Worm (Caenorhabditis elegans) whole organism, dauer: ENCODE measurements around the gene K10D2.8.

Experiments used
- unc-62 ChIP-seq: sonication (generic microtip); optimal IDR thresholded peaks from 2 replicates; lab custom pipeline; 2017; ENCODE audit warnings: missing biosample characterization, missing genetic modification reagents, missing genetic modification characterization

The K10D2.8 gene

DNA sequence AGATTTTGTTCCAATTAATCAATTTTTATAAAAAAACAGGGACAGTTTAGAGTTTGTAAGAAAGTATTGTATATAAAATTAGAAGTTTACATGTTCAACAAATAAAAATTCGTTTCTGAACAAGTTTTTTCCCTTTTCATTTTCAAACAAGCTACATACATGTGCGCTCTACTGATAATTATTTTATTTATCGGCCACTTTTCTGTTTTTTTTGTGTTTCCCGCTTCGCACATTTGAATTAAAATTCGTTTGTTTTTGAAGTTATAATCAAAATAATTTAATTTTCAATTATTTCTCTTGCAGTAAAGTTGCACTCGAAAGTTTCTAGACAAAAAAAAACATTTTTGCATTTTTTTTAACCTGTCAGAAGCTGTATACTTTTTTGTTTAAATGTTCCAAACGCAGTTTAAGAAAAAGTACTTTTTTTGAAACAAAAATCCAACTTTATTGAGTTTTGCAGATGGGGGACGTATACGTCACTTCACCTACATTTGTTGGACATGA is 2.2 kb downstream of the K10D2.8 start, which contains the start of gene hira-1:
Gene hira-1, plus strand, starts transcription at position 454 of the 504 bp plus-strand sequence.
- no peak for TF ChIP-seq unc-62

DNA sequence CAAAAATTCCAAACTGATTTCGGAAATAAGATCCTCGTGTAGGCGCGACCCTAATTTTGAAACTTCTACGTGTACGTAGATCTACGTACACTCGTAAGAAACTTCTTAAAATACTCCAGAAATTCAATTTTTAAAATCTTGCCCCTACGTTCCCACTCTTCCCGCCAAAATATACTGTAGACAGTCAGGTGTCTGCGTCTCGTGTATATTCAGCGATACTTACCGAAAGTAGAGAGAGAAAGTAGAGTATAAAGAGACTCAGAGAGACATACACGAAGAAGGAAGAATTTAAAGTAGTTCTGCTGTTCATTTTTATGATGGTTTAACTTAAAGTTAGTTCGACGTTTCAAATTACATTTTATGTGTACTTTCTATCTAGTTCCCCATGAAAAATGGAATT is 4.7 kb downstream of the K10D2.8 start:
- no peak for TF ChIP-seq unc-62

DNA sequence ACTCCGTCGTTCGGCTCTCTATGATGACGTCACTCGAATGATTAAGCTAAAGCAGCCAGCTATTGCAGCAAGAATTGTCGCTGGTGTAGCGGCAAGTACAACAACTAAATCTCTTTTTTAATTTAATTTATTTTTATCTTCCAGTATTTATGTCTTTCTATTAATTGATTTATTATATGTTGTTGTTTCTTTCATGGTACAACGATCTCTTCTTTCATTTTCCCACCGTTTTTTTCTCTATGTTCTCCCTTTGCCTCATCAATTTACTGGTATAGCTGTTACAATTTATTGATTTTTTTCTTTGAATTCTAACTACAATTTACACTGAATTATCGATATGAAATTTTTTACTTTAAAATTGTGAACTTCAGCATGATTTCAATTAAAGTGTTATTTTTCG is 7.2 kb downstream of the K10D2.8 start, which contains the start of gene moc-6:
Gene moc-6, plus strand, starts transcription at position 301 of the 400 bp plus-strand sequence.
- TF ChIP-seq unc-62 = no peak

DNA sequence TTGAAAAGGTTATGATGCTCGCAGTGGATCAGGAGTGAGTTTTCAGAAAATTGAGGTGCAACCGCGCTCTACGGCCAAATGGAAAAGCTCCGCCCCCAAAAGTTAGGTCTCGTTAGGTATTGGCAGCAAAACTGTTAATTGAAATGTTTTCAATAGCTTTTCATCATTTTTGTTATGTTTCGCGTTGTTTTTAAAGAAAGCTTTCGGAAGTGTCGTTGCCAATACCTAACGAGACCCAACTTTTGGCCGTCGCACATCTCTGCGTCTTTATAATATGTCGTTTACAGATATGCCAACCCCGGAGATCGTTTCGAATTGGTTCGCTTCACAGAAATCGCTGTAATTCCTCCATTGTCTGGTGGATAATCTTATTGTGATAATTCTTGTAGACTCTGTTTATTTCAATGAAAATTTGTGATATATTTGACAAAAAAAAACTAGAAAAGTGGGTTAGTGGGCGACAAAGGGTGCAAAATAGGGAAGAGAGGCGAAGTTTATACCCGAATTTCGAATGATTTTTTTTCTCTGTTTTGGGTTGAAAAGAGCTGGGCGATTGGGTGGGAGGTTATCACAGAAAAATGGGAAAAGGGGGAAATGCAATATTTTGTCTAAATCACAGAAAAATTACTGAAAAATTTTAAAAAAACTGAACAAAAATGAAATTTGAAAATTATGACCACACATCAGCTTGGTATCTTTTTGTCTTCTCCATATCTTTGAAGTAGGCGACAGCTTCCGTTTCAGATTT is 7.9 kb downstream of the K10D2.8 start:
- no peak for TF ChIP-seq unc-62

DNA sequence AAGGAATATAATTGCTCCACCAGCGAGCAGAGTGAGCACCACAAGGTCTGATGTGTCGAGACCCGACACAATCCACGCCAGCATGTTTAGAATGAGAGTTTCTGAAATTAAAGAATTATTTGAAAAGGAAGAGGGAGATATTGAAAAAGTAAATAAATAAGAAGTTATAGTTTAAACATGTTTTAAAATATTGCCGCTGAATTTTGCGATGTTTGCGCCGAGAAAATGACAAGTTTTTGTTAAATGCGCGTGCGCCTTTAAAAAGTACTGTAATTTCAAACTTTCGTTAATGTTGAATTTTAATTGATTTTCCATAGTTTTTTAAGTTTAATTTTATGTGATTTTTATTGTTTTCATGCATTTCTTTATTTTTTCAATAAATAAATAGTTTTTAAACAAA is 11.1 kb downstream of the K10D2.8 start, which contains the start of gene emb-8:
Gene emb-8, minus strand, starts transcription at position 101 of the 400 bp plus-strand sequence.
- TF ChIP-seq unc-62 = no peak

DNA sequence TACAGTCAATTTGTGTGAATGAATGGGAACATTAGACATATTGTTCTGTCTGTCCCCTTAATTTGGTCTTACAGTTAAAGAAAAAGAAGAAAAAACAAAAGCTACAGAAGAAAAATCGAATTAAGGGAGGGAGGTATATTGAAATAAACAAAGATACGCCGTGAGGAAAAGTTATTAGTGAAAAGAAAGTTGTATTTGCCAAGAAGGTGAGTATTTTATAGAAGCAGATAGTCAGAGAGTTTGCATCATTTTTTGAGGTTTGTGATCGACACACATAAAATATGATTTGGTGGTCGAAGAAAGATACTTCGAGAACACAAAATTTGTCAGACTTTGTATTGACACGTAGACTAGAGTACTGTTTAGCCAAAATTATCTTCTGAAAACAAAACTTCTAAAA is 11.8 kb downstream of the K10D2.8 start:
- no peak for TF ChIP-seq unc-62

DNA sequence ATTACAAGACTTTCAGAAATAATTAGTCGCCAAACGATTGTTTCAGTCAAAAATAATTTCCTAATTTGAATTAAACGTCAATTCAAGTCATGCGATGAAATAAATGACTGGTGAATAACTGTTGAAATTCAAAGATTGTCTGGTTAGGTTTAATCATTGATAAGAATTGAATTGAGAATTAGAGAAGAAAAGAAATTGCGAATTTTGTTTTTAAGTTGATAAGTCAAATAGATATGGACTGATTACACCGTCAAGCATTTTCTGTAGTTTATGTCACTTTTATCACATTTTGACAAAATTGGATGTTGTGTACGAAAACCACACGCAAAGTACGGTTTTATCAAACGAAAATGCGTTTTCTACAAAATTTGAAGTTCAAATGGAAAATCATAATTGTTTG is 12.7 kb downstream of the K10D2.8 start:
- TF ChIP-seq unc-62 = no peak

DNA sequence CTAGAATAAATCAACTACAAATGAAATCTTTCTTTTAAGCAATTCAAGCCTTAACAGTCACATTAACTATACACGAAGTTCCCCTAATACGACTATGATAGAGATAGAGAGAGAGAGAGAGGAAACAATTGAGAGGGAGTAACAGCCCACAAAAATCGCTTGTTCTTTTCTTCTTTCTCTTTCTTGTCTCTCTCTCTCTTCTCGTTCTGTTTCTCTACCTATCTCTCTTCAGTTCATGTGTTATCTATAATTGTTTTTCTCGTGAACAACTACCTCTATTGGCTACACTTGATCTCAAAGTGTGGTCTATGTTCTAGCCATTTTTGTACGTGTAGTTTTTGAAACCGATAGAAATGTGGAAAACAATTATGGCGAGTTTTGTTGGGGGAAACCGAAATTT is 14.1 kb downstream of the K10D2.8 start:
- TF ChIP-seq unc-62 = no peak

DNA sequence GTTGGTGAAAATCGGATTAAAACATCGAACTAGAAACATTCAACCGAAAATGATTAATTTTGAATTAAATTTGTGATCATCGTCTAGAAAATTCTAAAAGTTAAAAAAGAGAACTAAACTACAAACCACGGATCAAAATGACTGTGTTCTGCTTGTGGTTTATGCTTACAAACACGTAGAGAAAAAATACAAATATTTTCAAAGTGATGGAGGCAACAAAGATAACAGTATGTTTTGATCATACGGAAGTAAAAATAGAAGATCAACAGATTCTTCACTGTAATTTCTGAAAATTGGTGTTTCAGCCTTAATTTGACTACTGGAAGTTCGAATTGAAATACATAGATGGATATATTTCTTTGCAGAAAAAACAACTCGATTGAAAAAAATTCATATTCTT is 14.8 kb downstream of the K10D2.8 start:
- no peak for TF ChIP-seq unc-62

DNA sequence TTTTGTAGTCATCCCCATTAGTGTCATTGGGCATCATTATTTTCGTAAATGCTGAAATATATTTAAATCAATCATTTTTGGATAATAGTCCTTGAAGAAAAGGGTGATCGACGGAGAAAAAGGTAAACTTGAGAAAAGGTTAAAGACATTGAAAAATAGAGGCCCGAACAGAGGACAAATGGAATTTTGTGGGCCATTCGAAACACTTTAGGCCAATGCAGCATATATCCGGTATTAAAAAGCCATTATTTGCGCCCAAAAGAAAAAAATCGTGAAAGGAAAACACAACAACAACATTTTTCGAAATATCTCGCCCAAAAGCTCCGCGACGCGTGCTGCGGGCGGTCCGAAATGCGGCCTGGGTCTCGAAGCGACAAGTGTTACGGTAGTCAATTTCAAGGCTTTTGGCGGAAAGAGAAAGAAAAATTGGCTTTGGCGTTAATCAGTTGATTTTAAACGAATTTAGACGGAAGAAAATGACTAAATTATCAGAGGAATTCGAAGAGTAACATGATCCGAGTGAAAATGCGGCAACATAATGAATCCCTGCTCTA is 18.4 kb downstream of the K10D2.8 start, which contains the start of gene morc-1:
Gene morc-1, minus strand, starts transcription at position 51 of the 554 bp plus-strand sequence.
- TF ChIP-seq unc-62 = no peak

DNA sequence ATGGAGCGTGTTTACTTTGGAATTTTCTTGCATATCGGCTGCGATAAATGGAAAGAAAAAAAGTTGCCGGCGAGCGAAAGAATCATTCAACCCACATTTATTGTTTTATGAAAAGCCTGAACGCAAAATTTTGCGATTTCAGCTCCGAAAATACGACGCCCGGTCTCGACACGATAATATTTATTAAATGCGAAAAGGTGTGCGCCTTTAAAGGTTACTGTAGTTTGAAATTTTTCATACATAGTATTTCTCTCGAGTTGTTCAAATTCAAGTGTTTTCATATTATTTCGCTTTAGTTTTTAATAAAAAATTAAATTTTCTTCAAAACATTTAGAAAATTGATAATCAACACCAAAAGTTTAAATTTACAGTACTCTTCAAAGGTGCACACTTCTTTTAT is 20.5 kb downstream of the K10D2.8 start, which contains the start of gene syx-16:
Gene syx-16, minus strand, starts transcription at position 118 of the 400 bp plus-strand sequence.
- TF ChIP-seq unc-62 = no peak

DNA sequence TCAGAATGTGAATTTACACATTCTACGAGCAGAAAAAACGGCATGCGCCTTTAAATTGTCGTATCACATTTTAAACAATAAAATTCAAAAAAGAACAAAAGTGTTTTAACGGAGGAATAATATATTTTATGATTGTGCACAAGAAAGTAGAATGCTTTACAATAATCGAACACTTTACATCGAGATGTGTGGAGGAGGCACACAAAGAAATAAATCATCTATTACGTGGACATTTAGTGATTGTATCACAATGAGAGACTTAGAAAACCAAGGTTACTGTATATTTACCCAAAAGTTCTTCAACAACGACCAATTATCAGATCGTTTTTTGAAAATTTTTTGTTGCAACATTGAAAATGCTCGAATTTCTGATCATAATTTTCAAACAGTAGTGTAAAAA is 21.7 kb downstream of the K10D2.8 start:
- no peak for TF ChIP-seq unc-62

DNA sequence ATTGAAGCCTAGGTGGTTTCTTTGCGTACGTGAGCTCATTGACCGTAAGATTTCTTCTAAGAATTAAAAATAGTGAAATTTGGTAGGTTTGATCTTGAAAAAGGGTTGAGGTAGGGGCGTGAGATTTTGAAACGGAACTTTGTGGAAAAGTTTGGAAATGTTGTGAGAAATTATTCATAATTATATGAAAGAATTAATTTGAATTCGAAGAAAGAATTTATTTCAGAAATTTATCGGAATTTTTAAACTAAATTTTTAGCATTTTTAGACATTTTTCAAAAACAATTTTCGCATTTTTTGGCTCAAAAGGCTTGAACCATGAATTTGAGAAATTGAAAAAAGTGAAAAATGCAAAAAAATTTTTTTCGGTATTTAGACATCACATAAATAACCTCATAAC is 25.6 kb downstream of the K10D2.8 start:
- no peak for TF ChIP-seq unc-62

DNA sequence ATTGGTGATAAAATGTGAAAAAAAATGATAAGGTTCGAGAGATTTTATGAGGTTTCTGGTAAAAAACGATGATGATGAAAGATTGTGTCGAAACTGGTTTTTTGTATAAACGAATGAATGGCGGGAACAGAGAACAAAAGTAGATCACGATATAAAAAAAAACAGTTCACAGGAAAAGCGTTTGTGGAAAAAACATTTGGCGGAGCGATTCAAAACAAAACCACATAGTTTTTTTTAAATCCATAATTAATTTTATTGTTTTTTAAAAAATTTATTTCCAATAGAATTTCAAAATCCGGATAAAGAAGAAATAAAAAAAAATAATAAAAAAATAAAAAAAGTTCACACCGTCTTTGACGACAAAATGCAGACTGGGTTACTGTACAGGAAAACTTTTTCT is 26.8 kb downstream of the K10D2.8 start, which contains the start of gene ZC155.4:
Gene ZC155.4, minus strand, starts transcription at position 101 of the 400 bp plus-strand sequence.
- no peak for TF ChIP-seq unc-62

DNA sequence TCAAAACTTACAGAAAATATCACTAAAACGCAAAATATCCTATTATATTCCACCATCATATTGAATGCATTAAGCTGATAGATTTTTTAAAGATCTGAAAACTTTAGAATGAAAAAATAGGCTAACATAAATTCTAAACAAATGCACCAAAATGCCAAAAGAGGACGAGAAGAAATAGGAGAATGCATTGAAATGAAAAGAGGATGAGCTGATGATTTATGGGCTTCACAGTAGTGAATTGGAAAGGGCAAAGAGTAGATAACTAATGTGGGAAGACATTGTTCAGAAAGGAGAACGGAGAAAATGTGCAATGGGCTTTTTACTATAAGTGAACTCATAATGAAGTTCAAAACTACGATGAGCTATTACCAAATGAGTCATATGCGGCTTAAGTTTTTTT is 29.0 kb downstream of the K10D2.8 start, which contains the start of gene cutl-19:
Gene cutl-19, minus strand, starts transcription at position 101 of the 400 bp plus-strand sequence.
- TF ChIP-seq unc-62 = no peak

DNA sequence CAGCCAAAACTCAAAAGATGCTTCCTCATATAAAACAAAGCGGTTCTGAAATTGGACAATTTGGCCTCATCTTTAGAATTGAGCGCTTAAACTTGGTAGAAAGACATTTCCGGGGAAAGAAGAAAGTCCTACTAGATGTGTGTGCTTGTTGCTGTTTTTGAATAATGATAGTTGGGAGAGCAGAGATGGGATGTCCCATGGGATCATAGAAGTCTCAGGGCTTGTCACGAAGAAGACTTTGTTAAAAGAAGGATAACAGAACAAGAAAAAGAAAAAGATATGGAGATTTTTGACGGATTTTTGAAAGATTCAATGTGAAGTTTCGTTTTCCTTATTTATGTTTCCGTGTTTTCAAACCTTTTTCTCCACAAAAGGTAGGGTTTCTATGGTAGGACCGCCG is 30.2 kb downstream of the K10D2.8 start, which contains the start of gene ZC155.2:
Gene ZC155.2, plus strand, starts transcription at position 301 of the 400 bp plus-strand sequence.
- no peak for TF ChIP-seq unc-62

DNA sequence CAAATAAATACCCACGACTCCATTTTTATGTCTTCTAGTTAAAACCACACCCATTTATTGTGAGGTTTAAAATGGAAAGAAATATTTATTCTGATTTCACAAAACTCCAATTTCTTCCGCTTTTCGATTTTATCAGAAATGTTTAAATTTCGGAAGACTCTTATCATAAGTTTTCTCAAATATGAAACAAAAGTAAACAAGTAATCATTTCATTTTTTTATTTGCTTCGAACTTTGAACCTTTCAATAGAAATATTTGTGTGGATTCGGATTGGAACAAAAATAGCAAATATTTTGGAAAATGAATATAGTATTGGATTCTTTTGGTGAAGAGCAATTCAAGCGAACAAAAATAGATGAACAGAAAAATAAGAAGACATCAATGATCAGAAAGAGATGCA is 33.3 kb downstream of the K10D2.8 start:
- TF ChIP-seq unc-62 = no peak

DNA sequence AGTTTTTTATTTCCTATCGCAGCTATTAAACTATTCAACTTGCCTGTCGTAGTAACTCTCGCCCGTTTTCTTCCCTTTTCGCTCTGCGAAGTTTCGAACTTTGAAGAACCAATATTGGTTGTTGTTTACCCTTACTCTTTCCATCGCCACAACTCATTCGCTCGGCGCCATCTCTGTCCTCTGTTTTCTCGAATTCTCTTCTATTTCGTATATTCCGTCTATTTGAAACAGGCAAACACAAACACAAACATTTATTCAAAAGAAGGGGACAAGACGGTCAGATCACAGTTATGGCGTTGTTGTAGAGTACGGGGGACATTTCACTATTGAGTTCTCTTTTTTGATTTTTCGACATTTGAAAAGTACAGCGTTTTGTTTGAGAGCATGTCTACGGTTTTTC is 34.3 kb downstream of the K10D2.8 start:
- TF ChIP-seq unc-62 = no peak
